Fruit fly (Drosophila melanogaster): Measurements from ENCODE around the gene Adk2.

- TF ChIP-seq dimm (GFP tag; IDR thresholded peaks at IDR 0.05) (no peak), H2.0 (GFP tag; IDR thresholded peaks at IDR 0.05) (no peak), slbo (GFP tag; IDR thresholded peaks at IDR 0.05) (no peak)
Observed at dm6 chr3L:13058429-13058828, 35.9 kb upstream of the Adk2 start.
